Fruit fly (Drosophila melanogaster): ENCODE results near the gene CCT4.

CCT4 gene

DNA sequence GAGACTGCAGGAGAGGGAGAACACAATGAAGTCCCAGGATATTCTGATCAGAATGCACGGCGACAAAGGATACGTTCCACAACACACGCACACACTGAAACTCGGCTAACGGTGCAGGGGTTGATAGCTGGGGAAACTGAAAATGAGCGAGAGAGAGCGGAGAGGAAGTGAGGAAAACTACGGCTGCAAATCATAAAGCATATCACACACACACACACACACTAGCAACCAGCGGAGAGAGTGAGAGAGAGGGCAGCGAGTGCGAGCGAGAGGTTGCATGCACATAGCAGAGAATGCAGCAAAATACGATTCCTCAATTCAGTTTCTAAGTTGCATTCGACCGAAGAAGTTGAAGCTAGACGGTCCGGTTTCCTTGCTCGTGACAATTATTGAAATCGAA, 14.4 kb downstream of the CCT4 start (continued):
- TF ChIP-seq cad (GFP tag; optimal IDR thresholded peaks at IDR 0.05) = peak; percentile 70
- peak; percentile 47 for TF ChIP-seq Kr (GFP tag; optimal IDR thresholded peaks at IDR 0.05)
- TF ChIP-seq gsb-n (tag; optimal IDR thresholded peaks at IDR 0.05) = peak; percentile 37
- no peak for TF ChIP-seq bcd (GFP tag; optimal IDR thresholded peaks at IDR 0.05)
- peak; percentile 84 for TF ChIP-seq CG8478 (optimal IDR thresholded peaks at IDR 0.05)
- peak; percentile 30 for TF ChIP-seq sqz (GFP tag; optimal IDR thresholded peaks at IDR 0.05)
- peak; percentile 100 for TF ChIP-seq D (optimal IDR thresholded peaks at IDR 0.05)
- no peak for TF ChIP-seq D (GFP tag; optimal IDR thresholded peaks at IDR 0.05)
- no peak for TF ChIP-seq dmrt11E (tag; optimal IDR thresholded peaks at IDR 0.05)
- peak; percentile 3 for TF ChIP-seq stwl (tag; optimal IDR thresholded peaks at IDR 0.05)
- peak; percentile 3 for TF ChIP-seq CG8924 (tag; optimal IDR thresholded peaks at IDR 0.05)
- TF ChIP-seq Jarid2 (GFP tag; optimal IDR thresholded peaks at IDR 0.05) = peak; percentile 83
- TF ChIP-seq chm (GFP tag; IDR thresholded peaks at IDR 0.05) = peak; percentile 22; the same call in 1 of the 2 replicates
- TF ChIP-seq CG15601 (tag; optimal IDR thresholded peaks at IDR 0.05) = peak; percentile 9
- TF ChIP-seq zen (tag; optimal IDR thresholded peaks at IDR 0.05) = peak; percentile 24
- TF ChIP-seq crol (GFP tag; IDR thresholded peaks at IDR 0.05) = peak; percentile 82
- 0 out of 3 replicates have a peak, but pooled peaks have one; percentile 73 for TF ChIP-seq CG2199 (GFP tag; IDR thresholded peaks at IDR 0.05)
- TF ChIP-seq Xrp1 (GFP tag; IDR thresholded peaks at IDR 0.05) = no peak
- peak; percentile 32; the same call in 1 of the 2 replicates for TF ChIP-seq rib (GFP tag; IDR thresholded peaks at IDR 0.05)
- TF ChIP-seq Nf-YA (GFP tag; IDR thresholded peaks at IDR 0.05) = peak; percentile 32; the same call in 1 of the 2 replicates
- TF ChIP-seq pros (GFP tag; optimal IDR thresholded peaks at IDR 0.05) = peak; percentile 11
- peak; percentile 33 to 95 for TF ChIP-seq Trl (optimal IDR thresholded peaks at IDR 0.05)
- no peak for TF ChIP-seq Trl (GFP tag; optimal IDR thresholded peaks at IDR 0.05)
- no peak for TF ChIP-seq pzg (GFP tag; optimal IDR thresholded peaks at IDR 0.05)
- TF ChIP-seq CG4730 (GFP tag; IDR thresholded peaks at IDR 0.05) = no peak
- peak; percentile 96 for TF ChIP-seq Nf-YB (GFP tag; optimal IDR thresholded peaks at IDR 0.05)
- 0 out of 4 replicates have a peak, but pooled peaks have one; percentile 21 for TF ChIP-seq Dll (GFP tag; IDR thresholded peaks at IDR 0.05; ENCODE audit: partially characterized antibody)
- no peak for TF ChIP-seq E2f2 (GFP tag; IDR thresholded peaks at IDR 0.05)
- TF ChIP-seq Dad (GFP tag; optimal IDR thresholded peaks at IDR 0.05) = no peak

DNA sequence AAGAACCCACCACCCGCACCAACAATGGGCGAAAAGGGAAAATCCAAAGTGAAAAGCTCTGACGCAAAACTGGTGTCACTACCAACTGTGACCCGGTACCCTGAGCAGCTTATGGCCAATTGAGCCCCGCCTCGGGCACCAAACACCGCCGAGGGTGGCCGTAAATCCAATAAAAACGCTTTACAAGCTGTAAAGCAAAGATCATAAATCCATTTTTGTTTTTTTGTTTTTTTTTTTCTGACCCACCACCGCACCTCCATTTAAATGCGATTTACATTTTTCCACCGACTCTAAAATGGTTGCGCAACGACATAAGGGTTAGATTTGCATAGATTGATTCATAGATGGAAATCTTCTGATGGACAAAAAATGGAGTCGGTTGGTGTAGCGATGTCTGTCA, 18.4 kb downstream of the CCT4 start:
- no peak for TF ChIP-seq pros (GFP tag; optimal IDR thresholded peaks at IDR 0.05)
- no peak for TF ChIP-seq grn (GFP tag; optimal IDR thresholded peaks at IDR 0.05)
- no peak for TF ChIP-seq Sry-β (GFP tag; optimal IDR thresholded peaks at IDR 0.05)
- no peak for TF ChIP-seq sob (GFP tag; IDR thresholded peaks at IDR 0.05)
- TF ChIP-seq CG8388 (GFP tag; optimal IDR thresholded peaks at IDR 0.05) = no peak
- TF ChIP-seq gce (GFP tag; IDR thresholded peaks at IDR 0.05) = no peak
- TF ChIP-seq corto (GFP tag; optimal IDR thresholded peaks at IDR 0.05) = no peak
- no peak for TF ChIP-seq lab (GFP tag; optimal IDR thresholded peaks at IDR 0.05)
- TF ChIP-seq ranshi (GFP tag; IDR thresholded peaks at IDR 0.05) = no peak
- TF ChIP-seq seq (GFP tag; IDR thresholded peaks at IDR 0.05) = peak; percentile 43; the same call in 1 of the 2 replicates
- TF ChIP-seq bowl (GFP tag; IDR thresholded peaks at IDR 0.05) = no peak
- TF ChIP-seq CG11093 (GFP tag; IDR thresholded peaks at IDR 0.05) = no peak
- no peak for TF ChIP-seq pfk (GFP tag; optimal IDR thresholded peaks at IDR 0.05)
- no peak for TF ChIP-seq mld (GFP tag; IDR thresholded peaks at IDR 0.05; ENCODE audit: partially characterized antibody)
- no peak for TF ChIP-seq Pdp1 (GFP tag; optimal IDR thresholded peaks at IDR 0.05)
- TF ChIP-seq CG11696 (GFP tag; IDR thresholded peaks at IDR 0.05) = no peak
- TF ChIP-seq yki (optimal IDR thresholded peaks at IDR 0.05) = no peak
- TF ChIP-seq Rx (GFP tag; IDR thresholded peaks at IDR 0.05) = no peak
- no peak for TF ChIP-seq CG6683 (GFP tag; optimal IDR thresholded peaks at IDR 0.05)
- TF ChIP-seq H2.0 (GFP tag; IDR thresholded peaks at IDR 0.05) = no peak
- TF ChIP-seq Nf-YC (tag; optimal IDR thresholded peaks at IDR 0.05) = peak; percentile 44
- no peak for TF ChIP-seq gt (GFP tag; IDR thresholded peaks at IDR 0.05)
- no peak for TF ChIP-seq CG1832 (GFP tag; optimal IDR thresholded peaks at IDR 0.05)
- no peak for TF ChIP-seq lmd (GFP tag; IDR thresholded peaks at IDR 0.05)
- TF ChIP-seq Oaz (GFP tag; IDR thresholded peaks at IDR 0.05) = no peak
- TF ChIP-seq CG14667 (GFP tag; IDR thresholded peaks at IDR 0.05) = no peak

Measured in whole organism, embryonic.